Fruit fly (Drosophila melanogaster) whole organism, wandering third instar larva: ENCODE measurements around the gene Apc.

Experiments used
- CG9705 ChIP-seq: fragments of 200-800 bp; sonication (Bioruptor generic); optimal IDR thresholded peaks from 2 replicates; lab custom pipeline; 2018; ENCODE audit warnings: missing biosample characterization, mild to moderate bottlenecking, missing genetic modification characterization
- CrebA ChIP-seq: fragments of 200-800 bp; sonication (Bioruptor generic); optimal IDR thresholded peaks from 2 replicates; lab custom pipeline; 2016; ENCODE audit warnings: missing biosample characterization, mild to moderate bottlenecking, missing genetic modification characterization, borderline replicate concordance
- Hnf4 ChIP-seq: fragments of 200-800 bp; sonication (Bioruptor generic); optimal IDR thresholded peaks from 2 replicates; lab custom pipeline; 2016; ENCODE audit warnings: missing biosample characterization, mild to moderate bottlenecking, missing genetic modification characterization
- h ChIP-seq: fragments of 200-800 bp; sonication (Bioruptor generic); optimal IDR thresholded peaks from 3 replicates; lab custom pipeline; 2016; ENCODE audit warnings: missing biosample characterization, mild to moderate bottlenecking, missing genetic modification characterization

dm6 chr3R:28844611-28845376 lies at the start of gene Apc, which contains the start of gene spg:
- TF ChIP-seq Hnf4 (GFP tag; lab: Kevin White, UChicago) (no peak), CG9705 (GFP tag; lab: Kevin White, UChicago) (no peak), h (peak; percentile 48), CrebA (no peak)
